Fruit fly (Drosophila melanogaster): ENCODE results near the gene tx.
A peak's percentile ranks its signal among the peaks of the same experiment; 100 is the strongest.

tx gene

DNA sequence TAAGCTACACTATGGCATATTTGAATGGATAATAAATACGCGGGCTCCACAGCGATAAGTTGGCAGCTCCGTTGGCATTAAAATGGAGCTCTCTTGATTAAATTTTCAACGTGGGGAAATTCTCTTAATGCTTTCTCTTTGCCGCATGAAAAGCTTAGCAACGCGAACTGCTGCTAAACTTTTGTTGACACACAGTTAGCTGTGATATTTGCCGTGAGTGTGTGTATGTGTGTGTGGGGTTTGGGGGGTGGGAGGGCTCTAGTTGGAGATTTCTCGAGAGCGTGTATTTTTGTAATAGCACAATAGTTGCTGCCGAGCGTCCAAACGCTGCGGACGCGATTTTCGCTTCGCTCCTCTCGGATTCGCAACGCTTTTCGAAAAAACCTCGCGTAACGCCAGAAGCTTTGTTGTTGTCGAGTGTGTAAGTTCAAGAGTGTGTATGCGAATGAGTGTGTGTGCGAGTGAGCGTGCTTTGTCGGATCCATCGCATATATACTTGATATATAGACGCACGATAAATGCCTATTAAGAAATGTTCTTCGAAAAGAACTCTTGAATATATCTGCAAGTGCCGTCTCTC, 20.7 kb downstream of the tx start, which contains the start of gene CG5455 (continued):
- TF ChIP-seq Doc2 (GFP tag; IDR thresholded peaks at IDR 0.05) (no peak), CG10462 (GFP tag; optimal IDR thresholded peaks at IDR 0.05) (no peak), seq (GFP tag; IDR thresholded peaks at IDR 0.05) (peak; percentile 36; the same call in 1 of the 2 replicates), lbe (GFP tag; optimal IDR thresholded peaks at IDR 0.05) (no peak), dan (GFP tag; IDR thresholded peaks at IDR 0.05) (no peak), Hr51 (GFP tag; optimal IDR thresholded peaks at IDR 0.05) (peak; percentile 6 to 41), Dbx (GFP tag; IDR thresholded peaks at IDR 0.05) (peak; percentile 89), gfzf (GFP tag; optimal IDR thresholded peaks at IDR 0.05) (no peak), CG13894 (tag; optimal IDR thresholded peaks at IDR 0.05) (peak; percentile 89), ato (GFP tag; IDR thresholded peaks at IDR 0.05; ENCODE audit: partially characterized antibody) (0 out of 2 replicates have a peak, but pooled peaks have one; percentile 28), Mrtf (GFP tag; IDR thresholded peaks at IDR 0.05) (peak; percentile 39; the same call in 1 of the 3 replicates), chinmo (GFP tag; IDR thresholded peaks at IDR 0.05; ENCODE audit: partially characterized antibody) (peak; percentile 92; the same call in 2 of the 4 replicates), gro (GFP tag; optimal IDR thresholded peaks at IDR 0.05) (peak; percentile 69), CG6791 (GFP tag; IDR thresholded peaks at IDR 0.05; ENCODE audit: partially characterized antibody) (0 out of 3 replicates have a peak, but pooled peaks have one; percentile 49), gce (GFP tag; IDR thresholded peaks at IDR 0.05) (0 out of 3 replicates have a peak, but pooled peaks have one; percentile 38), CG7839 (tag; optimal IDR thresholded peaks at IDR 0.05) (peak; percentile 20), CG12104 (GFP tag; optimal IDR thresholded peaks at IDR 0.05) (no peak), CG1603 (tag; optimal IDR thresholded peaks at IDR 0.05) (peak; percentile 3), Meics (GFP tag; optimal IDR thresholded peaks at IDR 0.05) (peak; percentile 58), kah (GFP tag; optimal IDR thresholded peaks at IDR 0.05) (no peak), CG6272 (GFP tag; IDR thresholded peaks at IDR 0.05) (0 out of 2 replicates have a peak, but pooled peaks have one; percentile 13), Fer2 (tag; optimal IDR thresholded peaks at IDR 0.05) (no peak), bowl (GFP tag; IDR thresholded peaks at IDR 0.05) (peak; percentile 85; the same call in 1 of the 2 replicates), CG12219 (GFP tag; optimal IDR thresholded peaks at IDR 0.05) (peak; percentile 38), Vsx1 (GFP tag; optimal IDR thresholded peaks at IDR 0.05) (peak; percentile 56), cato (GFP tag; optimal IDR thresholded peaks at IDR 0.05; ENCODE audit: borderline replicate concordance) (no peak), fu2 (GFP tag; optimal IDR thresholded peaks at IDR 0.05) (peak; percentile 17), Ets97D (GFP tag; optimal IDR thresholded peaks at IDR 0.05) (no peak), da (GFP tag; optimal IDR thresholded peaks at IDR 0.05) (no peak), CG10959 (GFP tag; IDR thresholded peaks at IDR 0.05) (no peak), Sox100B (GFP tag; optimal IDR thresholded peaks at IDR 0.05) (no peak), CG3281 (GFP tag; optimal IDR thresholded peaks at IDR 0.05) (peak; percentile 75), unpg (GFP tag; optimal IDR thresholded peaks at IDR 0.05) (peak; percentile 39), Aef1 (GFP tag; IDR thresholded peaks at IDR 0.05) (peak; percentile 51; the same call in 2 of the 3 replicates), CG6813 (GFP tag; optimal IDR thresholded peaks at IDR 0.05) (peak; percentile 71), CG5180 (GFP tag; optimal IDR thresholded peaks at IDR 0.05) (peak; percentile 11), schlank (tag; optimal IDR thresholded peaks at IDR 0.05) (peak; percentile 46), Jarid2 (GFP tag; optimal IDR thresholded peaks at IDR 0.05) (peak; percentile 95), CkIIα-i1 (GFP tag; IDR thresholded peaks at IDR 0.05) (0 out of 2 replicates have a peak, but pooled peaks have one; percentile 32), CG43689 (GFP tag; IDR thresholded peaks at IDR 0.05) (0 out of 2 replicates have a peak, but pooled peaks have one; percentile 39), lab (GFP tag; optimal IDR thresholded peaks at IDR 0.05) (peak; percentile 87)
